In the genomic region with DNA sequence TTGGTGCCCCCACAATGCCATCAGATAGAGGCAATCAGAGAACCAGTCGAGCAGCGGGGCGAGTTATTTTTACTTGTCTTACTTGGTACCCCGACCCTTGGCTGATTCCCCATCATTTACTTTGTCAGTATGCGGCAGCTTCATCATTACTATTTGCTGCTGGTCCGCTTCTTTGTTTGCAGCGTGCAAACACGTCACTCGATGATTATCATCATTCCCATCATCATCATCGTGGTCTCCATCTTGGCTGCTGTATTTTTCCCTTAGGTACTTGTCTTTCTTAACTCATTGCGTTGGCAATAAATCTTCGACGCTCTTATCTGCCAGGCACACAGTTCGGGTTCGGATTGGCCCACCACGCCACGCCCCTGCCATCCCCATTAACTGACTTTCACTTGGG, we compare ENCODE assay signal across 4 fruit fly cellular contexts.
TF ChIP-seq lines count a peak whose summit lies in the region.

No protein-coding gene starts in this region.

- TF ChIP-seq CTCF in whole organism, embryonic (GFP tag; optimal IDR thresholded peaks at IDR 0.05; lab: Kevin White, UChicago): no peak

TF ChIP-seq in whole organism, embryonic, 481 proteins besides CTCF, POLR2A, EP300 and RAD21 (continues in another document):
- TF ChIP-seq Nf-YB (GFP tag; optimal IDR thresholded peaks at IDR 0.05; lab: Kevin White, UChicago): peak; percentile 50
- TF ChIP-seq CG3163 (GFP tag; optimal IDR thresholded peaks at IDR 0.05; lab: Kevin White, UChicago): no peak
- TF ChIP-seq CG16815 (GFP tag; optimal IDR thresholded peaks at IDR 0.05; lab: Kevin White, UChicago): no peak
- no peak for TF ChIP-seq lilli (GFP tag; optimal IDR thresholded peaks at IDR 0.05; lab: Kevin White, UChicago)
- TF ChIP-seq CG18599 (GFP tag; optimal IDR thresholded peaks at IDR 0.05; lab: Kevin White, UChicago): peak; percentile 16
- TF ChIP-seq bsh (GFP tag; optimal IDR thresholded peaks at IDR 0.05; lab: Kevin White, UChicago): peak in 1 of 2 experiments; percentile 8
- no peak for TF ChIP-seq HLH4C (GFP tag; IDR thresholded peaks at IDR 0.05; lab: Robert Waterston, UW; ENCODE audit: partially characterized antibody)
- TF ChIP-seq YL-1 (GFP tag; optimal IDR thresholded peaks at IDR 0.05; lab: Kevin White, UChicago): no peak
- TF ChIP-seq Chrac-16 (GFP tag; optimal IDR thresholded peaks at IDR 0.05; lab: Kevin White, UChicago): no peak
- TF ChIP-seq Ravus (GFP tag; IDR thresholded peaks at IDR 0.05; lab: Robert Waterston, UW): no peak
- no peak for TF ChIP-seq CG11504 (tag; optimal IDR thresholded peaks at IDR 0.05; lab: Kevin White, UChicago)
- TF ChIP-seq corto (GFP tag; optimal IDR thresholded peaks at IDR 0.05; lab: Kevin White, UChicago): no peak
- no peak for TF ChIP-seq Atf-2 (GFP tag; optimal IDR thresholded peaks at IDR 0.05; lab: Kevin White, UChicago)
- no peak for TF ChIP-seq CG11085 (GFP tag; IDR thresholded peaks at IDR 0.05; lab: Robert Waterston, UW)
- no peak for TF ChIP-seq Spps (tag; optimal IDR thresholded peaks at IDR 0.05; lab: Kevin White, UChicago)
- TF ChIP-seq CG15696 (tag; optimal IDR thresholded peaks at IDR 0.05; lab: Kevin White, UChicago): peak; percentile 37
- peak; percentile 5 for TF ChIP-seq gem (tag; optimal IDR thresholded peaks at IDR 0.05; lab: Kevin White, UChicago)
- no peak for TF ChIP-seq CG4730 (GFP tag; IDR thresholded peaks at IDR 0.05; lab: Robert Waterston, UW)
- no peak for TF ChIP-seq CG10979 (tag; optimal IDR thresholded peaks at IDR 0.05; lab: Kevin White, UChicago)
- TF ChIP-seq dpn (GFP tag; optimal IDR thresholded peaks at IDR 0.05; lab: Kevin White, UChicago): no peak
- TF ChIP-seq cad (GFP tag; optimal IDR thresholded peaks at IDR 0.05; lab: Kevin White, UChicago): no peak
- no peak for TF ChIP-seq inv (GFP tag; IDR thresholded peaks at IDR 0.05; lab: Robert Waterston, UW; ENCODE audit: partially characterized antibody)

TF ChIP-seq in whole organism, prepupa, 60 proteins besides CTCF, POLR2A, EP300 and RAD21:
- 0 out of 3 replicates have a peak, but pooled peaks have one; percentile 15 for TF ChIP-seq eg (GFP tag; IDR thresholded peaks at IDR 0.05; lab: Robert Waterston, UW)
- 0 out of 3 replicates have a peak, but pooled peaks have one; percentile 12 for TF ChIP-seq CG6163 (GFP tag; IDR thresholded peaks at IDR 0.05; lab: Robert Waterston, UW)
- peak; percentile 66 for TF ChIP-seq Eip78C (GFP tag; lab: Kevin White, UChicago)
- TF ChIP-seq CG31627 (GFP tag; optimal IDR thresholded peaks at IDR 0.05; lab: Kevin White, UChicago): no peak
- TF ChIP-seq svp (GFP tag; lab: Kevin White, UChicago): peak; percentile 25
- TF ChIP-seq CG3919 (GFP tag; optimal IDR thresholded peaks at IDR 0.05; lab: Kevin White, UChicago): peak; percentile 11
- peak; percentile 63 for TF ChIP-seq fkh (GFP tag; optimal IDR thresholded peaks at IDR 0.05; lab: Kevin White, UChicago)
- peak in 1 of 2 experiments; percentile 19 for TF ChIP-seq ss (GFP tag; optimal IDR thresholded peaks at IDR 0.05; lab: Kevin White, UChicago)
- no peak for TF ChIP-seq net (GFP tag; optimal IDR thresholded peaks at IDR 0.05; lab: Kevin White, UChicago)
- TF ChIP-seq dsx (GFP tag; optimal IDR thresholded peaks at IDR 0.05; lab: Kevin White, UChicago; ENCODE audit: poor library complexity, severe bottlenecking): peak; percentile 28

TF ChIP-seq in whole organism, pupa, 21 proteins besides CTCF, POLR2A, EP300 and RAD21:
- TF ChIP-seq Pif1A (GFP tag; optimal IDR thresholded peaks at IDR 0.05; lab: Kevin White, UChicago) (peak; percentile 28), CG14655 (GFP tag; optimal IDR thresholded peaks at IDR 0.05; lab: Kevin White, UChicago) (no peak), CG17806 (tag; optimal IDR thresholded peaks at IDR 0.05; lab: Kevin White, UChicago) (no peak)

TF ChIP-seq in whole organism, wandering third instar larva, 38 proteins besides CTCF, POLR2A, EP300 and RAD21:
- peak; percentile 19 for TF ChIP-seq Hr83 (GFP tag; optimal IDR thresholded peaks at IDR 0.05; lab: Kevin White, UChicago; ENCODE audit: poor library complexity, severe bottlenecking)
- no peak for TF ChIP-seq dmrt93B (GFP tag; optimal IDR thresholded peaks at IDR 0.05; lab: Kevin White, UChicago)
TF ChIP-seq in whole organism, wandering third instar larva: peak in this region for 1.
